Worm (Caenorhabditis elegans) whole organism, mixed stage, embryonic: ENCODE results near the gene ccdc-149.

ENCODE experiments used
- blmp-1 ChIP-seq: fragments of 150-350 bp; optimal IDR thresholded peaks from 2 replicates; lab custom pipeline; 2014; ENCODE audit warnings: missing biosample characterization, missing genetic modification characterization
- ceh-43 ChIP-seq: fragments of 200-800 bp; sonication (Bioruptor generic); optimal IDR thresholded peaks from 2 replicates; lab custom pipeline; 2018; ENCODE audit warnings: mild to moderate bottlenecking, missing genetic modification characterization, moderate library complexity, missing compliant biosample characterization
- ces-1 ChIP-seq: fragments of 150-350 bp; optimal IDR thresholded peaks from 2 replicates; lab custom pipeline; 2014; ENCODE audit warnings: missing biosample characterization, missing genetic modification reagents, missing genetic modification characterization
- drap-1 ChIP-seq: fragments of 200-800 bp; sonication (Bioruptor generic); optimal IDR thresholded peaks from 3 replicates; lab custom pipeline; 2018; ENCODE audit warnings: mild to moderate bottlenecking, missing genetic modification characterization, missing compliant biosample characterization
- elt-1 ChIP-seq: sonication (generic microtip); optimal IDR thresholded peaks from 2 replicates; lab custom pipeline; 2017; ENCODE audit warnings: missing genetic modification characterization, mild to moderate bottlenecking, missing compliant biosample characterization, antibody characterized with exemption, moderate library complexity, borderline replicate concordance; ENCODE audit not compliant: insufficient read depth
- elt-3 ChIP-seq: fragments of 150-350 bp; optimal IDR thresholded peaks from 2 replicates; lab custom pipeline; 2014; ENCODE audit warnings: missing biosample characterization, missing genetic modification characterization
- lsy-2 ChIP-seq: fragments of 150-350 bp; optimal IDR thresholded peaks from 2 replicates; lab custom pipeline; 2014; ENCODE audit warnings: missing biosample characterization, missing genetic modification characterization
- nhr-28 ChIP-seq: fragments of 150-350 bp; optimal IDR thresholded peaks from 2 replicates; lab custom pipeline; 2014; ENCODE audit warnings: missing biosample characterization, missing genetic modification characterization
- nhr-76 ChIP-seq: sonication (generic microtip); optimal IDR thresholded peaks from 2 replicates; lab custom pipeline; 2017; ENCODE audit warnings: missing biosample characterization, missing genetic modification characterization
- pha-4 ChIP-seq: fragments of 150-350 bp; optimal IDR thresholded peaks from 2 replicates; lab custom pipeline; 2018; ENCODE audit warnings: missing biosample characterization, missing genetic modification reagents, missing genetic modification characterization
- snpc-4 ChIP-seq: fragments of 150-350 bp; optimal IDR thresholded peaks from 2 replicates; lab custom pipeline; 2014; ENCODE audit warnings: missing biosample characterization, missing genetic modification characterization
- unc-39 ChIP-seq: fragments of 150-350 bp; optimal IDR thresholded peaks from 2 replicates; lab custom pipeline; 2014; ENCODE audit warnings: missing biosample characterization, missing genetic modification characterization
- unc-62 ChIP-seq: fragments of 150-350 bp; optimal IDR thresholded peaks from 2 replicates; lab custom pipeline; 2014; ENCODE audit warnings: missing biosample characterization, missing genetic modification reagents, missing genetic modification characterization
- ztf-11 ChIP-seq: fragments of 150-350 bp; optimal IDR thresholded peaks from 2 replicates; lab custom pipeline; 2014; ENCODE audit warnings: missing biosample characterization, missing genetic modification characterization

ce11 chrX:11536408-11536807 is 25.2 kb upstream of the ccdc-149 start, which contains the start of gene C35C5.9:
- TF ChIP-seq pha-4 = no peak
- no peak for TF ChIP-seq drap-1 (GFP tag; lab: Kevin White, UChicago)
- TF ChIP-seq unc-62 (GFP tag; lab: Kevin White, UChicago) = no peak
- TF ChIP-seq unc-39 (tag; lab: Kevin White, UChicago) = no peak
- no peak for TF ChIP-seq nhr-28 (tag; lab: Kevin White, UChicago)
- TF ChIP-seq elt-3 (tag; lab: Kevin White, UChicago) = no peak
- TF ChIP-seq ces-1 = no peak
- TF ChIP-seq ztf-11 (tag; lab: Kevin White, UChicago) = no peak
- TF ChIP-seq elt-1 (tag; lab: Kevin White, UChicago) = no peak
- no peak for TF ChIP-seq lsy-2 (tag; lab: Kevin White, UChicago)
- TF ChIP-seq snpc-4 = no peak
- TF ChIP-seq ceh-43 (GFP tag; lab: Kevin White, UChicago) = no peak
- no peak for TF ChIP-seq nhr-76 (tag; lab: Kevin White, UChicago)
- TF ChIP-seq blmp-1 (tag; lab: Kevin White, UChicago) = no peak
